Fruit fly (Drosophila melanogaster) whole organism, embryonic: ENCODE data around the gene Tasp1.
A peak's percentile ranks its signal among the peaks of the same experiment; 100 is the strongest.

ENCODE experiments used
- Atf6 ChIP-seq: fragments of 200-800 bp; sonication (Bioruptor generic); IDR thresholded peaks from 2 replicates; pipeline ENCODE4 v1.3.6; 2022; ENCODE audit warnings: missing biosample characterization, missing genetic modification characterization
- Blimp-1 ChIP-seq: fragments of 200-800 bp; sonication (Bioruptor generic); optimal IDR thresholded peaks from 3 replicates; lab custom pipeline; 2018; ENCODE audit warnings: missing biosample characterization, missing genetic modification characterization, mild to moderate bottlenecking, moderate library complexity, missing genetic modification reagents
- Bteb2 ChIP-seq: fragments of 200-800 bp; sonication (Bioruptor generic); optimal IDR thresholded peaks from 2 replicates; lab custom pipeline; 2016; ENCODE audit warnings: missing biosample characterization, missing genetic modification characterization
- CG10147 ChIP-seq: fragments of 200-800 bp; sonication (Bioruptor generic); optimal IDR thresholded peaks from 2 replicates; lab custom pipeline; 2019; ENCODE audit warnings: missing biosample characterization, mild to moderate bottlenecking, missing genetic modification characterization, moderate library complexity
- CG10366 ChIP-seq: fragments of 200-800 bp; sonication (Bioruptor generic); IDR thresholded peaks from 2 replicates; pipeline ENCODE4 v1.3.6; 2022; ENCODE audit warnings: missing biosample characterization, missing genetic modification characterization
- CG10462 ChIP-seq: fragments of 200-800 bp; sonication (Bioruptor generic); optimal IDR thresholded peaks from 2 replicates; lab custom pipeline; 2016; ENCODE audit warnings: missing biosample characterization, missing genetic modification characterization
- CG12769 ChIP-seq: fragments of 200-800 bp; sonication (Bioruptor generic); optimal IDR thresholded peaks from 2 replicates; lab custom pipeline; 2019; ENCODE audit warnings: missing biosample characterization, mild to moderate bottlenecking, missing genetic modification characterization, moderate library complexity
- CG14710 ChIP-seq: fragments of 200-800 bp; sonication (Bioruptor generic); optimal IDR thresholded peaks from 3 replicates; lab custom pipeline; 2019; ENCODE audit warnings: missing biosample characterization, mild to moderate bottlenecking, missing genetic modification characterization, moderate library complexity
- CG17361 ChIP-seq: fragments of 200-800 bp; sonication (Bioruptor generic); IDR thresholded peaks from 3 replicates; pipeline ENCODE4 v1.3.6; 2022; ENCODE audit warnings: missing biosample characterization, missing genetic modification characterization
- CG18619 ChIP-seq: fragments of 200-800 bp; sonication (Bioruptor generic); optimal IDR thresholded peaks from 3 replicates; lab custom pipeline; 2017; ENCODE audit warnings: missing biosample characterization, mild to moderate bottlenecking, missing genetic modification characterization
- CG18764 ChIP-seq: fragments of 200-800 bp; sonication (Bioruptor generic); optimal IDR thresholded peaks from 3 replicates; lab custom pipeline; 2016; ENCODE audit warnings: missing biosample characterization, missing genetic modification characterization
- CG32532 ChIP-seq: fragments of 200-800 bp; sonication (Bioruptor generic); IDR thresholded peaks from 2 replicates; pipeline ENCODE4 v1.3.6; 2022; ENCODE audit warnings: missing biosample characterization, missing genetic modification characterization
- CG33557 ChIP-seq: fragments of 200-800 bp; sonication (Bioruptor generic); optimal IDR thresholded peaks from 2 replicates; lab custom pipeline; 2019; ENCODE audit warnings: missing biosample characterization, mild to moderate bottlenecking, missing genetic modification characterization, moderate library complexity
- CG3407 ChIP-seq: fragments of 200-800 bp; sonication (Bioruptor generic); optimal IDR thresholded peaks from 2 replicates; lab custom pipeline; 2018; ENCODE audit warnings: missing biosample characterization, mild to moderate bottlenecking, missing genetic modification characterization
- CG34376 ChIP-seq: fragments of 200-800 bp; sonication (Bioruptor generic); optimal IDR thresholded peaks from 2 replicates; lab custom pipeline; 2018; ENCODE audit warnings: missing biosample characterization, mild to moderate bottlenecking, missing genetic modification characterization
- CG4328 ChIP-seq: fragments of 200-800 bp; sonication (Bioruptor generic); optimal IDR thresholded peaks from 3 replicates; lab custom pipeline; 2017; ENCODE audit warnings: missing biosample characterization, missing genetic modification reagents, missing genetic modification characterization
- CG4404 ChIP-seq: fragments of 200-800 bp; sonication (Bioruptor generic); IDR thresholded peaks from 2 replicates; pipeline ENCODE4 v1.3.6; 2022; ENCODE audit warnings: missing biosample characterization, missing genetic modification characterization
- CG7839 ChIP-seq: fragments of 200-800 bp; sonication (Bioruptor generic); optimal IDR thresholded peaks from 3 replicates; lab custom pipeline; 2018; ENCODE audit warnings: missing biosample characterization, mild to moderate bottlenecking, missing genetic modification characterization, moderate library complexity
- CG7928 ChIP-seq: fragments of 200-800 bp; sonication (Bioruptor generic); optimal IDR thresholded peaks from 2 replicates; lab custom pipeline; 2017; ENCODE audit warnings: missing biosample characterization, mild to moderate bottlenecking, missing genetic modification characterization
- Dll ChIP-seq: fragments of 200-800 bp; sonication (Bioruptor generic); IDR thresholded peaks from 4 replicates; pipeline ENCODE4 v1.3.6; 2022; ENCODE audit warnings: missing biosample characterization, missing genetic modification characterization; ENCODE audit not compliant: partially characterized antibody
- HLH4C ChIP-seq: fragments of 200-800 bp; sonication (Bioruptor generic); IDR thresholded peaks from 3 replicates; pipeline ENCODE4 v1.3.6; 2022; ENCODE audit warnings: missing biosample characterization, missing genetic modification characterization; ENCODE audit not compliant: partially characterized antibody
- Hmx ChIP-seq: fragments of 200-800 bp; sonication (Bioruptor generic); optimal IDR thresholded peaks from 2 replicates; lab custom pipeline; 2016; ENCODE audit warnings: missing biosample characterization, missing genetic modification characterization
- Lim3 ChIP-seq: fragments of 200-800 bp; sonication (Bioruptor generic); IDR thresholded peaks from 2 replicates; pipeline ENCODE4 v1.3.6; 2022; ENCODE audit warnings: missing biosample characterization, missing genetic modification characterization
- NFAT ChIP-seq: fragments of 200-800 bp; sonication (Bioruptor generic); IDR thresholded peaks from 2 replicates; pipeline ENCODE4 v1.3.6; 2022; ENCODE audit warnings: missing biosample characterization, missing genetic modification characterization
- NK7.1 ChIP-seq: fragments of 200-800 bp; sonication (Bioruptor generic); optimal IDR thresholded peaks from 3 replicates; lab custom pipeline; 2016; ENCODE audit warnings: missing biosample characterization, missing genetic modification characterization
- Sin3A ChIP-seq: fragments of >200 bp; optimal IDR thresholded peaks from 2 replicates; lab custom pipeline; 2018
- Spps ChIP-seq: fragments of 200-800 bp; sonication (Bioruptor generic); optimal IDR thresholded peaks from 2 replicates; lab custom pipeline; 2018; ENCODE audit warnings: missing biosample characterization, mild to moderate bottlenecking, missing genetic modification characterization
- Xrp1 ChIP-seq: fragments of 200-800 bp; sonication (Bioruptor generic); IDR thresholded peaks from 2 replicates; pipeline ENCODE4 v1.3.6; 2022; ENCODE audit warnings: missing biosample characterization, missing genetic modification characterization
- aop ChIP-seq: fragments of 200-800 bp; sonication (Bioruptor generic); IDR thresholded peaks from 2 replicates; pipeline ENCODE4 v1.3.6; 2022; ENCODE audit warnings: missing biosample characterization, missing genetic modification characterization
- ara ChIP-seq: fragments of 200-800 bp; sonication (Bioruptor generic); IDR thresholded peaks from 2 replicates; pipeline ENCODE4 v1.3.6; 2022; ENCODE audit warnings: missing biosample characterization, missing genetic modification characterization
- az2 ChIP-seq: fragments of 200-800 bp; sonication (Bioruptor generic); optimal IDR thresholded peaks from 3 replicates; lab custom pipeline; 2016; ENCODE audit warnings: missing biosample characterization, missing genetic modification characterization
- bsh ChIP-seq, 2 experiments: fragments of 200-800 bp; sonication (Bioruptor generic); optimal IDR thresholded peaks; 2 replicates each; lab custom pipeline; 2017 to 2018; ENCODE audit warnings: mild to moderate bottlenecking in 2 of 2, missing biosample characterization in 2 of 2, missing genetic modification characterization in 2 of 2, moderate library complexity in 1 of 2
- danr ChIP-seq: fragments of 200-800 bp; sonication (Bioruptor generic); IDR thresholded peaks from 2 replicates; pipeline ENCODE4 v1.3.6; 2022; ENCODE audit warnings: missing biosample characterization, missing genetic modification characterization
- dati ChIP-seq: fragments of 200-800 bp; sonication (Bioruptor generic); IDR thresholded peaks from 2 replicates; pipeline ENCODE4 v1.3.6; 2022; ENCODE audit warnings: missing biosample characterization, missing genetic modification characterization
- dm ChIP-seq: fragments of 200-800 bp; sonication (Bioruptor generic); optimal IDR thresholded peaks from 3 replicates; lab custom pipeline; 2016; ENCODE audit warnings: missing biosample characterization, missing genetic modification characterization
- esg ChIP-seq: fragments of 200-800 bp; sonication (Bioruptor generic); conservative IDR thresholded peaks from 2 replicates; pipeline ENCODE4 v1.3.6; 2022; ENCODE audit warnings: missing biosample characterization, missing genetic modification characterization
- ftz-f1 ChIP-seq: fragments of 200-800 bp; sonication (Bioruptor generic); optimal IDR thresholded peaks from 2 replicates; lab custom pipeline; 2016; ENCODE audit warnings: missing biosample characterization, missing genetic modification characterization
- her ChIP-seq: fragments of 200-800 bp; sonication (Bioruptor generic); optimal IDR thresholded peaks from 2 replicates; lab custom pipeline; 2016; ENCODE audit warnings: missing biosample characterization, missing genetic modification characterization
- hkb ChIP-seq, 2 experiments: fragments of 200-800 bp in 1 of 2; fragments of >200 bp in 1 of 2; sonication (Bioruptor generic) in 1 of 2; IDR thresholded peaks in 1 of 2; optimal IDR thresholded peaks in 1 of 2; 2 replicates each; pipeline versions ENCODE4 v1.3.6 to Lab custom; 2017 to 2022; ENCODE audit warnings: missing biosample characterization in 1 of 2, missing genetic modification characterization in 1 of 2
- knrl ChIP-seq: fragments of 200-800 bp; sonication (Bioruptor generic); IDR thresholded peaks from 3 replicates; pipeline ENCODE4 v1.3.6; 2022; ENCODE audit warnings: missing biosample characterization, missing genetic modification characterization; ENCODE audit not compliant: partially characterized antibody
- lmd ChIP-seq: fragments of 200-800 bp; sonication (Bioruptor generic); IDR thresholded peaks from 2 replicates; pipeline ENCODE4 v1.3.6; 2022; ENCODE audit warnings: missing biosample characterization, missing genetic modification characterization
- odd ChIP-seq: fragments of 200-800 bp; sonication (Bioruptor generic); optimal IDR thresholded peaks from 2 replicates; lab custom pipeline; 2017; ENCODE audit warnings: missing biosample characterization, mild to moderate bottlenecking, missing genetic modification characterization
- onecut ChIP-seq: fragments of 200-800 bp; sonication (Bioruptor generic); IDR thresholded peaks from 2 replicates; pipeline ENCODE4 v1.3.6; 2022; ENCODE audit warnings: missing biosample characterization, missing genetic modification characterization
- ranshi ChIP-seq: fragments of 200-800 bp; sonication (Bioruptor generic); IDR thresholded peaks from 2 replicates; pipeline ENCODE4 v1.3.6; 2022; ENCODE audit warnings: missing biosample characterization, missing genetic modification characterization
- repo ChIP-seq: fragments of 200-800 bp; sonication (Bioruptor generic); optimal IDR thresholded peaks from 2 replicates; lab custom pipeline; 2016; ENCODE audit warnings: missing biosample characterization, missing genetic modification characterization
- sc ChIP-seq, 3 experiments: fragments of >200 bp in 2 of 3; fragments of 200-800 bp in 1 of 3; sonication (Bioruptor generic) in 1 of 3; optimal IDR thresholded peaks; 2 replicates in 2 of 3; 3 replicates in 1 of 3; lab custom pipeline; 2017; ENCODE audit warnings: mild to moderate bottlenecking in 1 of 3, missing biosample characterization in 1 of 3, missing genetic modification characterization in 1 of 3, missing genetic modification reagents in 1 of 3
- slou ChIP-seq: fragments of 200-800 bp; sonication (Bioruptor generic); optimal IDR thresholded peaks from 3 replicates; lab custom pipeline; 2016; ENCODE audit warnings: missing biosample characterization, missing genetic modification characterization
- sug ChIP-seq: fragments of 200-800 bp; optimal IDR thresholded peaks from 2 replicates; lab custom pipeline; 2019; ENCODE audit warnings: missing biosample characterization, mild to moderate bottlenecking, missing genetic modification characterization, moderate library complexity
- tup ChIP-seq: fragments of 200-800 bp; sonication (Bioruptor generic); optimal IDR thresholded peaks from 2 replicates; lab custom pipeline; 2016; ENCODE audit warnings: missing biosample characterization, mild to moderate bottlenecking, missing genetic modification characterization, moderate library complexity
- zfh2 ChIP-seq: fragments of 200-800 bp; sonication (Bioruptor generic); optimal IDR thresholded peaks from 2 replicates; lab custom pipeline; 2016; ENCODE audit warnings: missing biosample characterization, missing genetic modification characterization

The Tasp1 gene

DNA sequence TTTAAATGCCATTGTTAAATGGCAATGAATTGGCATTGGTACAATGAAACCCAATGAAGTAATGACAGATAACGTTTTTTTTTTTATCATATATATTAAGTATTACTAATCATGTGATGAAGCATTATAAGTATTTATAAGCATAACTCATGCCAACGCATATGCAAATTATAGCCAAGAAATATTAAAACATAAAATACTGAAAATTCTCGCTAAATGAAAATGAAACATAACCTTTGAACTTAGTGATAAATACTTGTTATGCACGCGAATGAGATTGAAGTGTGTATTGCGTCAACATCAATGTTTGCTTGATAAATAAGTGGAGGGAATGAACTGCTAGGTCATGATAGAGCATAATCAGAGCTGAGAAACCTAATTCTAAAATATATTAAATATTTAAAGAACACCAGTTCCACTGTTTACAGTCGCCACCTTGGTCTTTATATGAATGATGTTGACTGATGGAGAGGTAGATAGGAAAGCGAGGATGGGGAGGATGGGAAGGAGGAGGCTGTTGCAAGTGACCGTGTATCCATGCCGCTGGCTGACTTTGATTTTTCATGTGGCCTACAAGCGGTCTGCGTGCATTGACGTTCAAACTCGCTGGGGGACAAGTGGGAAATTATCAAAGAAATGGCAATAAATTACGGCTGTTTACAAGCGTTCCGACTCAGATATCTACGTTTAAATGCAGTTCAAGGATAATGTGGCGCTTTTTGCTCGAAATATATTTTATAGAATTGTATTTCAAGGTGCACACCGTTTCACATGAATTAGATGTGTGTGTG, 31.0 kb downstream of the Tasp1 start (continued):
- TF ChIP-seq ranshi (GFP tag; lab: Robert Waterston, UW) (no peak), CG10147 (no peak), CG7839 (tag; lab: Kevin White, UChicago) (no peak), CG10462 (no peak), CG18764 (GFP tag; lab: Kevin White, UChicago) (peak; percentile 25), knrl (GFP tag; lab: Robert Waterston, UW) (no peak), sc (optimal IDR thresholded peaks at IDR 0.05; lab: Kevin White, UChicago) (no peak), sc (GFP tag; optimal IDR thresholded peaks at IDR 0.05; lab: Kevin White, UChicago) (peak; percentile 53), Blimp-1 (GFP tag; lab: Kevin White, UChicago) (peak; percentile 61), hkb (optimal IDR thresholded peaks at IDR 0.05; lab: Kevin White, UChicago) (no peak), hkb (GFP tag; IDR thresholded peaks at IDR 0.05; lab: Robert Waterston, UW) (no peak), NK7.1 (GFP tag; lab: Kevin White, UChicago) (no peak), Spps (tag; lab: Kevin White, UChicago) (peak; percentile 51), CG3407 (GFP tag; lab: Kevin White, UChicago) (peak; percentile 18), repo (GFP tag; lab: Kevin White, UChicago) (no peak), CG18619 (GFP tag; lab: Kevin White, UChicago) (no peak), zfh2 (GFP tag; lab: Kevin White, UChicago) (no peak), her (no peak), CG7928 (no peak), esg (GFP tag; lab: Robert Waterston, UW) (no peak), CG4404 (GFP tag; lab: Robert Waterston, UW) (no peak), CG4328 (GFP tag; lab: Kevin White, UChicago) (no peak), Dll (GFP tag; lab: Robert Waterston, UW) (no peak), Sin3A (lab: Kevin White, UChicago) (no peak), CG12769 (tag; lab: Kevin White, UChicago) (no peak), tup (GFP tag; lab: Kevin White, UChicago) (no peak), bsh (GFP tag; optimal IDR thresholded peaks at IDR 0.05; lab: Kevin White, UChicago) (peak in 1 of 2 experiments; percentile 56), NFAT (GFP tag; lab: Robert Waterston, UW) (no peak), onecut (no peak), slou (no peak), CG14710 (tag; lab: Kevin White, UChicago) (peak; percentile 54), CG32532 (GFP tag; lab: Robert Waterston, UW) (no peak), dm (GFP tag; lab: Kevin White, UChicago) (no peak), CG17361 (no peak; the same call in 2 of the 3 replicates), HLH4C (GFP tag; lab: Robert Waterston, UW) (no peak), CG10366 (GFP tag; lab: Robert Waterston, UW) (no peak), Hmx (GFP tag; lab: Kevin White, UChicago) (no peak), CG34376 (GFP tag; lab: Kevin White, UChicago) (no peak), ara (GFP tag; lab: Robert Waterston, UW) (no peak), Atf6 (GFP tag; lab: Robert Waterston, UW) (no peak), odd (GFP tag; lab: Kevin White, UChicago) (no peak), sug (tag; lab: Kevin White, UChicago) (no peak), CG33557 (GFP tag; lab: Kevin White, UChicago) (peak; percentile 40), danr (GFP tag; lab: Robert Waterston, UW) (no peak), az2 (GFP tag; lab: Kevin White, UChicago) (no peak), aop (GFP tag; lab: Robert Waterston, UW) (no peak), ftz-f1 (peak; percentile 74), dati (GFP tag; lab: Robert Waterston, UW) (no peak), Bteb2 (no peak), Lim3 (GFP tag; lab: Robert Waterston, UW) (no peak), lmd (GFP tag; lab: Robert Waterston, UW) (no peak), Xrp1 (peak; percentile 67)
